Worm (Caenorhabditis elegans) whole organism, young adult: Measurements from ENCODE around the gene metr-1.
A peak's percentile ranks its signal among the peaks of the same experiment; 100 is the strongest.

ENCODE experiments used
- B0019.2 ChIP-seq: fragments of 200-800 bp; sonication (Bioruptor generic); conservative IDR thresholded peaks from 2 replicates; pipeline ENCODE4 v1.3.6; 2022; ENCODE audit warnings: missing genetic modification reagents, missing genetic modification characterization, missing compliant biosample characterization
- B0261.1 ChIP-seq: sonication (generic microtip); optimal IDR thresholded peaks from 2 replicates; lab custom pipeline; 2016; ENCODE audit warnings: mild to moderate bottlenecking, missing genetic modification characterization, moderate library complexity, missing compliant biosample characterization
- B0336.3 ChIP-seq: fragments of 200-800 bp; sonication (Bioruptor generic); IDR thresholded peaks from 2 replicates; pipeline ENCODE4 v1.3.6; 2022; ENCODE audit warnings: missing genetic modification characterization, missing compliant biosample characterization
- F22D6.2 ChIP-seq: sonication (generic microtip); optimal IDR thresholded peaks from 2 replicates; lab custom pipeline; 2016; ENCODE audit warnings: mild to moderate bottlenecking, missing genetic modification characterization, missing compliant biosample characterization
- F23B12.7 ChIP-seq: sonication (generic microtip); optimal IDR thresholded peaks from 2 replicates; lab custom pipeline; 2017; ENCODE audit warnings: missing genetic modification characterization, mild to moderate bottlenecking, missing compliant biosample characterization, antibody characterized with exemption, moderate library complexity; ENCODE audit not compliant: insufficient read depth
- F57C9.4 ChIP-seq: sonication (generic microtip); optimal IDR thresholded peaks from 2 replicates; lab custom pipeline; 2017; ENCODE audit warnings: mild to moderate bottlenecking, missing genetic modification characterization, missing compliant biosample characterization
- K11D2.4 ChIP-seq: fragments of 200-800 bp; sonication (Bioruptor generic); IDR thresholded peaks from 2 replicates; pipeline ENCODE4 v1.3.6; 2022; ENCODE audit warnings: missing genetic modification reagents, missing genetic modification characterization, missing compliant biosample characterization
- T07F8.4 ChIP-seq: sonication (generic microtip); optimal IDR thresholded peaks from 2 replicates; lab custom pipeline; 2016; ENCODE audit warnings: mild to moderate bottlenecking, missing genetic modification characterization, moderate library complexity, missing compliant biosample characterization
- Y53G8AR.9 ChIP-seq: fragments of 200-800 bp; sonication (Bioruptor generic); conservative IDR thresholded peaks from 2 replicates; pipeline ENCODE4 v1.3.6; 2022; ENCODE audit warnings: missing genetic modification reagents, missing genetic modification characterization, missing compliant biosample characterization
- ama-1 ChIP-seq, 3 experiments: fragments of 150-350 bp in 1 of 3; sonication (generic microtip) in 2 of 3; optimal IDR thresholded peaks; 2 replicates each; lab custom pipeline; 2014 to 2018; ENCODE audit warnings: missing biosample characterization in 2 of 3, missing genetic modification characterization in 2 of 3, missing genetic modification reagents in 2 of 3
- aptf-2 ChIP-seq: fragments of 200-800 bp; sonication (Bioruptor generic); conservative IDR thresholded peaks from 2 replicates; pipeline ENCODE4 v1.3.6; 2022; ENCODE audit warnings: missing genetic modification reagents, missing genetic modification characterization, missing compliant biosample characterization
- atf-7 ChIP-seq: sonication (generic microtip); optimal IDR thresholded peaks from 2 replicates; lab custom pipeline; 2017; ENCODE audit warnings: mild to moderate bottlenecking, missing genetic modification characterization, missing compliant biosample characterization
- athp-1 ChIP-seq: sonication (generic microtip); optimal IDR thresholded peaks from 2 replicates; lab custom pipeline; 2017; ENCODE audit warnings: mild to moderate bottlenecking, missing genetic modification characterization, missing compliant biosample characterization
- cebp-1 ChIP-seq, 2 experiments: fragments of 200-800 bp in 1 of 2; sonication (Bioruptor generic) in 1 of 2; sonication (generic microtip) in 1 of 2; IDR thresholded peaks in 1 of 2; optimal IDR thresholded peaks in 1 of 2; 2 replicates each; pipeline versions ENCODE4 v1.3.6 to Lab custom; 2017 to 2022; ENCODE audit warnings: missing compliant biosample characterization in 2 of 2, missing genetic modification characterization in 2 of 2, mild to moderate bottlenecking in 1 of 2, missing genetic modification reagents in 1 of 2, moderate library complexity in 1 of 2
- cebp-2 ChIP-seq: fragments of 200-800 bp; sonication (Bioruptor generic); IDR thresholded peaks from 2 replicates; pipeline ENCODE4 v1.3.6; 2022; ENCODE audit warnings: missing genetic modification characterization, missing compliant biosample characterization
- ceh-100 ChIP-seq: fragments of 200-800 bp; sonication (Bioruptor generic); IDR thresholded peaks from 2 replicates; pipeline ENCODE4 v1.3.6; 2022; ENCODE audit warnings: missing genetic modification reagents, missing genetic modification characterization, missing compliant biosample characterization
- ceh-40 ChIP-seq: fragments of 200-800 bp; sonication (Bioruptor generic); IDR thresholded peaks from 2 replicates; pipeline ENCODE4 v1.3.6; 2022; ENCODE audit warnings: missing genetic modification characterization, missing compliant biosample characterization
- egl-18 ChIP-seq: fragments of 200-800 bp; sonication (Bioruptor generic); IDR thresholded peaks from 2 replicates; pipeline ENCODE4 v1.3.6; 2022; ENCODE audit warnings: missing genetic modification reagents, missing genetic modification characterization, missing compliant biosample characterization
- ekl-4 ChIP-seq: fragments of 200-800 bp; sonication (Bioruptor generic); IDR thresholded peaks from 2 replicates; pipeline ENCODE4 v1.3.6; 2022; ENCODE audit warnings: missing genetic modification reagents, missing genetic modification characterization, missing compliant biosample characterization
- him-1 ChIP-seq: sonication (generic microtip); optimal IDR thresholded peaks from 2 replicates; lab custom pipeline; 2016; ENCODE audit warnings: missing genotype, missing genetic modification reagents, missing genetic modification characterization, missing compliant biosample characterization
- hlh-12 ChIP-seq: sonication (generic microtip); optimal IDR thresholded peaks from 2 replicates; lab custom pipeline; 2016; ENCODE audit warnings: missing genetic modification characterization, missing compliant biosample characterization
- hmg-20 ChIP-seq: fragments of 200-800 bp; sonication (Bioruptor generic); IDR thresholded peaks from 2 replicates; pipeline ENCODE4 v1.3.6; 2022; ENCODE audit warnings: missing genetic modification reagents, missing genetic modification characterization, missing compliant biosample characterization
- let-607 ChIP-seq, 2 experiments: fragments of 200-800 bp in 1 of 2; sonication (Bioruptor generic) in 1 of 2; sonication (generic microtip) in 1 of 2; optimal IDR thresholded peaks; 2 replicates each; lab custom pipeline; 2016 to 2018; ENCODE audit warnings: mild to moderate bottlenecking in 2 of 2, missing compliant biosample characterization in 2 of 2, missing genetic modification characterization in 2 of 2, moderate library complexity in 2 of 2, missing genotype in 1 of 2
- lin-26 ChIP-seq: fragments of 200-800 bp; sonication (Bioruptor generic); IDR thresholded peaks from 2 replicates; pipeline ENCODE4 v1.3.6; 2022; ENCODE audit warnings: missing genetic modification reagents, missing genetic modification characterization, missing compliant biosample characterization
- lin-35 ChIP-seq, 3 experiments: fragments of 150-350 bp in 2 of 3; sonication (generic microtip) in 1 of 3; optimal IDR thresholded peaks; 2 replicates each; lab custom pipeline; 2014 to 2018; ENCODE audit warnings: missing biosample characterization in 3 of 3, missing genetic modification characterization in 3 of 3, missing genetic modification reagents in 3 of 3
- lin-40 ChIP-seq: sonication (generic microtip); optimal IDR thresholded peaks from 2 replicates; lab custom pipeline; 2016; ENCODE audit warnings: missing genetic modification characterization, mild to moderate bottlenecking, missing compliant biosample characterization, missing genotype, missing genetic modification reagents
- madf-10 ChIP-seq: sonication (generic microtip); optimal IDR thresholded peaks from 2 replicates; lab custom pipeline; 2016; ENCODE audit warnings: mild to moderate bottlenecking, missing genetic modification characterization, missing compliant biosample characterization
- madf-3 ChIP-seq: fragments of 200-800 bp; sonication (Bioruptor generic); IDR thresholded peaks from 2 replicates; pipeline ENCODE4 v1.3.6; 2022; ENCODE audit warnings: missing genetic modification reagents, missing genetic modification characterization, missing compliant biosample characterization
- madf-8 ChIP-seq: fragments of 200-800 bp; sonication (Bioruptor generic); conservative IDR thresholded peaks from 2 replicates; pipeline ENCODE4 v1.3.6; 2022; ENCODE audit warnings: missing genetic modification reagents, missing genetic modification characterization, missing compliant biosample characterization
- nfyb-1 ChIP-seq: fragments of 200-800 bp; sonication (Bioruptor generic); IDR thresholded peaks from 2 replicates; pipeline ENCODE4 v1.3.6; 2022; ENCODE audit warnings: missing genetic modification reagents, missing genetic modification characterization, missing compliant biosample characterization
- nhr-80 ChIP-seq: sonication (generic microtip); optimal IDR thresholded peaks from 2 replicates; lab custom pipeline; 2016; ENCODE audit warnings: missing genetic modification characterization, missing compliant biosample characterization
- rcor-1 ChIP-seq: fragments of 200-800 bp; sonication (Bioruptor generic); IDR thresholded peaks from 2 replicates; pipeline ENCODE4 v1.3.6; 2022; ENCODE audit warnings: missing genetic modification reagents, missing genetic modification characterization, missing compliant biosample characterization
- repo-1 ChIP-seq: sonication (generic microtip); optimal IDR thresholded peaks from 2 replicates; lab custom pipeline; 2017; ENCODE audit warnings: mild to moderate bottlenecking, missing genetic modification characterization, missing compliant biosample characterization
- sdz-38 ChIP-seq: sonication (generic microtip); optimal IDR thresholded peaks from 2 replicates; lab custom pipeline; 2016; ENCODE audit warnings: missing genotype, missing genetic modification characterization, missing compliant biosample characterization
- sea-2 ChIP-seq: fragments of 200-800 bp; sonication (Bioruptor generic); IDR thresholded peaks from 2 replicates; pipeline ENCODE4 v1.3.6; 2022; ENCODE audit warnings: missing genetic modification characterization, missing compliant biosample characterization
- snpc-4 ChIP-seq, 5 experiments: fragments of 150-350 bp in 1 of 5; sonication (generic microtip) in 4 of 5; optimal IDR thresholded peaks; 2 replicates each; lab custom pipeline; 2014 to 2018; ENCODE audit warnings: missing genetic modification characterization in 5 of 5, missing biosample characterization in 3 of 5, antibody characterized with exemption in 2 of 5, mild to moderate bottlenecking in 2 of 5, missing compliant biosample characterization in 2 of 5, missing genotype in 2 of 5, moderate library complexity in 2 of 5, missing genetic modification reagents in 1 of 5
- tbp1 ChIP-seq: fragments of 200-800 bp; sonication (Bioruptor generic); optimal IDR thresholded peaks from 2 replicates; lab custom pipeline; 2018; ENCODE audit warnings: mild to moderate bottlenecking, missing genetic modification characterization, missing compliant biosample characterization
- zfh-2 ChIP-seq: fragments of 200-800 bp; sonication (Bioruptor generic); conservative IDR thresholded peaks from 2 replicates; pipeline ENCODE4 v1.3.6; 2022; ENCODE audit warnings: missing genetic modification reagents, missing genetic modification characterization, missing compliant biosample characterization
- ztf-18 ChIP-seq: sonication (generic microtip); optimal IDR thresholded peaks from 2 replicates; lab custom pipeline; 2016; ENCODE audit warnings: missing genotype, mild to moderate bottlenecking, missing genetic modification characterization, missing compliant biosample characterization
- ztf-22 ChIP-seq: fragments of 200-800 bp; sonication (Bioruptor generic); optimal IDR thresholded peaks from 2 replicates; lab custom pipeline; 2018; ENCODE audit warnings: mild to moderate bottlenecking, missing genetic modification characterization, moderate library complexity, missing compliant biosample characterization
- ztf-26 ChIP-seq: sonication (generic microtip); optimal IDR thresholded peaks from 2 replicates; lab custom pipeline; 2017; ENCODE audit warnings: missing genetic modification characterization, missing compliant biosample characterization

Gene metr-1

DNA sequence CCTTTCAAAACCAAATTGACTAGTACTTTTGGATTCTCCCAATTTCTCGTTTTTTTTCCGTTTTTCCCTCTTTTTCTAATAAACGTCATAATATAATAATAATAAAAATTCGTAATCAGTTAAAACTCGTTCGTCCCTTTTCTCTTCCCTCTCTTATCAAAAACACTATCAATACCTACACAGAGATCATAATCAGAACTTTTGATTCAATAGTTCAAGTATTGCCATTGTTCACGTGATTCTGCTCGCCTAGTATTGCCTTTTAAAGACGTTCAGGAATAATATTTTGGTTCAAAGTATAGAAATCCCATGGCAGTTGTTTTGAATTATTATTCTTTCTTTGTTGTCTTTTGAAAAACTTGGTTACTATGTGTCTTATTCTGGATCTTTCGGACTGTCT, 1.7 kb upstream of the metr-1 start:
- TF ChIP-seq atf-7 (tag; lab: Kevin White, UChicago) (peak; percentile 50), ekl-4 (GFP tag; lab: Robert Waterston, UW) (no peak), madf-10 (peak; percentile 9), tbp1 (no peak), Y53G8AR.9 (no peak), aptf-2 (GFP tag; lab: Robert Waterston, UW) (no peak), repo-1 (tag; lab: Kevin White, UChicago) (no peak), madf-8 (GFP tag; lab: Robert Waterston, UW) (no peak), ceh-40 (GFP tag; lab: Robert Waterston, UW) (no peak), madf-3 (GFP tag; lab: Robert Waterston, UW) (no peak), lin-35 (GFP tag; optimal IDR thresholded peaks at IDR 0.05; lab: Kevin White, UChicago) (no peak), sdz-38 (tag; lab: Kevin White, UChicago) (no peak), zfh-2 (no peak), snpc-4 (GFP tag; optimal IDR thresholded peaks at IDR 0.05; lab: Kevin White, UChicago) (no peak), snpc-4 (tag; optimal IDR thresholded peaks at IDR 0.05; lab: Kevin White, UChicago) (peak in 1 of 4 experiments; percentile 2), lin-26 (no peak), ztf-26 (no peak), cebp-1 (GFP tag; IDR thresholded peaks at IDR 0.05; lab: Robert Waterston, UW) (no peak), cebp-1 (tag; optimal IDR thresholded peaks at IDR 0.05; lab: Kevin White, UChicago) (peak; percentile 14), F22D6.2 (tag; lab: Kevin White, UChicago) (no peak), nhr-80 (tag; lab: Kevin White, UChicago) (peak; percentile 83), F23B12.7 (peak; percentile 44), nfyb-1 (GFP tag; lab: Robert Waterston, UW) (no peak), sea-2 (GFP tag; lab: Robert Waterston, UW) (no peak), B0019.2 (GFP tag; lab: Robert Waterston, UW) (no peak), athp-1 (tag; lab: Kevin White, UChicago) (no peak), B0336.3 (GFP tag; lab: Robert Waterston, UW) (no peak), ztf-22 (GFP tag; lab: Kevin White, UChicago) (no peak), ztf-18 (tag; lab: Kevin White, UChicago) (no peak)

DNA sequence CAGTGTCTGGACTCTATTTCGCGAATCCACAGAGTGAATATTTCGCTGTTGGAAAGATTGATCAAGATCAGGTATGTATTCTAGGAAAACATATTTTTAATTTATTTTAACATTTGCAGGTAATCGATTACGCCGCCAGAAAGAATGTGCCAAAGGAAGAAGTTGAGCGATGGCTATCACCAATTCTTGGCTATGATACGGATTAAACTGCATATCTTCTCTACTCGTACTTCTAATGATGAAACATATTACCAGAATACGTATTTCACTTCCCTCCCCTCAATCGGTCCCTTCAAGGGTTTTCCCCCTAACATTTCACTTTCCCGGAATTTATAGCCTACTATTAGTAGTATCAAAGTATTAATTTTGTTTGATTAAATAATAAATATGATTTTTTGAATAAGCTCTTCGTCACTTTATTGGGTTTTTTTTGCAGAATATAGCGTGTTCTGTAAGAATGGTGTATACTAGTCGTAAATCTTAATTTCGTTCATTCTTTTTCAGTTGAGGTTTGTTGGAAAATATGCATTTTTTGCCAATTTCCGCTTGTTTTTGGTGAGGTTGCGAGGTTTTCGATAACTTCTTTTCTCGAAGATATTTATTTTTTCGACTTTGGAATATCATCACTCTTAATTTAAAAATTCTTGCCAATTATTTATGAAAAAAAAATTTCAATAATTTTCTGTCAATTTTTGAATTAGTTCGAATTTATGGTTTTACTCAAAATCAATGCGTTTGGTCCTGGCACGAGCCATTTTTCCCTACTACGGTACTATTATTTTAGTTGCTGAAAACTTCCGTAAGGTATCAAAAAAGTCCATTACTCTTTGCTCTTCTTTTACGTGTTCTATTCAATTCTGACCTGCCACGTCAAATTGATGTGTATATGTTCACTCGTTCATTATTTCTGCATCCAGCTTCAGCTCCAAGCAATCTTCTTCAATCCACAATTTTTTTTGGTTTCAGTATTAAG, 4.6 kb downstream of the metr-1 start:
- TF ChIP-seq K11D2.4 (GFP tag; lab: Robert Waterston, UW) (peak; percentile 27; the same call in 1 of the 2 replicates), ceh-100 (no peak), egl-18 (GFP tag; lab: Robert Waterston, UW) (0 out of 2 replicates have a peak, but pooled peaks have one; percentile 64), F57C9.4 (no peak), him-1 (tag; lab: Kevin White, UChicago) (peak; percentile 22), lin-40 (tag; lab: Kevin White, UChicago) (no peak), T07F8.4 (no peak), ama-1 (optimal IDR thresholded peaks at IDR 0.05; lab: Kevin White, UChicago) (peak; percentile 28), ama-1 (GFP tag; optimal IDR thresholded peaks at IDR 0.05; lab: Kevin White, UChicago) (no peak), rcor-1 (GFP tag; lab: Robert Waterston, UW) (no peak), lin-26 (no peak), ztf-26 (peak; percentile 11), repo-1 (tag; lab: Kevin White, UChicago) (peak; percentile 6), madf-3 (GFP tag; lab: Robert Waterston, UW) (0 out of 2 replicates have a peak, but pooled peaks have one; percentile 57), hlh-12 (tag; lab: Kevin White, UChicago) (no peak), cebp-2 (GFP tag; lab: Robert Waterston, UW) (no peak), B0261.1 (no peak), let-607 (tag; optimal IDR thresholded peaks at IDR 0.05; lab: Kevin White, UChicago) (no peak), hmg-20 (GFP tag; lab: Robert Waterston, UW) (no peak), ceh-40 (GFP tag; lab: Robert Waterston, UW) (0 out of 2 replicates have a peak, but pooled peaks have one; percentile 15)
